Fruit fly (Drosophila melanogaster): ENCODE measurements around the gene GATAe.

dm6 chr3R:15993815-15994572, 14.9 kb upstream of the GATAe start:
- TF ChIP-seq Nf-YB (GFP tag; optimal IDR thresholded peaks at IDR 0.05): no peak
- no peak for TF ChIP-seq Sin3A (optimal IDR thresholded peaks at IDR 0.05)
- no peak for TF ChIP-seq CG15696 (tag; optimal IDR thresholded peaks at IDR 0.05)
- no peak for TF ChIP-seq btn (GFP tag; optimal IDR thresholded peaks at IDR 0.05)
- TF ChIP-seq CG17186 (GFP tag; optimal IDR thresholded peaks at IDR 0.05): no peak
- TF ChIP-seq hth (optimal IDR thresholded peaks at IDR 0.05): no peak
- TF ChIP-seq CG6689 (GFP tag; IDR thresholded peaks at IDR 0.05): no peak
- TF ChIP-seq wor (GFP tag; IDR thresholded peaks at IDR 0.05): no peak
- TF ChIP-seq E2f2 (GFP tag; IDR thresholded peaks at IDR 0.05): no peak

All from whole organism, embryonic.